Worm (Caenorhabditis elegans) whole organism, L3 larva: ENCODE data around the gene EEED8.15.

ENCODE experiments used
- R02D3.7 ChIP-seq: fragments of 150-350 bp; optimal IDR thresholded peaks from 2 replicates; lab custom pipeline; 2014; ENCODE audit warnings: missing biosample characterization, missing genetic modification characterization
- ZK546.5 ChIP-seq: sonication (generic microtip); optimal IDR thresholded peaks from 2 replicates; lab custom pipeline; 2017; ENCODE audit warnings: missing biosample characterization, missing genetic modification characterization
- aly-2 ChIP-seq: fragments of 150-350 bp; optimal IDR thresholded peaks from 2 replicates; lab custom pipeline; 2014; ENCODE audit warnings: missing biosample characterization, missing genetic modification characterization
- ama-1 ChIP-seq: fragments of 150-350 bp; optimal IDR thresholded peaks from 2 replicates; lab custom pipeline; 2018
- ceh-16 ChIP-seq: sonication (generic microtip); optimal IDR thresholded peaks from 2 replicates; lab custom pipeline; 2017; ENCODE audit warnings: missing biosample characterization, missing genetic modification characterization
- ceh-28 ChIP-seq: fragments of 150-350 bp; optimal IDR thresholded peaks from 2 replicates; lab custom pipeline; 2014; ENCODE audit warnings: missing biosample characterization, missing genetic modification reagents, missing genetic modification characterization
- ceh-82 ChIP-seq: fragments of 150-350 bp; optimal IDR thresholded peaks from 2 replicates; lab custom pipeline; 2014; ENCODE audit warnings: missing biosample characterization, missing genetic modification characterization
- ceh-9 ChIP-seq: sonication (generic microtip); optimal IDR thresholded peaks from 2 replicates; lab custom pipeline; 2018; ENCODE audit warnings: missing biosample characterization, missing genetic modification characterization
- daf-12 ChIP-seq: fragments of 150-350 bp; optimal IDR thresholded peaks from 2 replicates; lab custom pipeline; 2014; ENCODE audit warnings: missing biosample characterization, missing genetic modification reagents, missing genetic modification characterization
- egl-5 ChIP-seq: fragments of 150-350 bp; optimal IDR thresholded peaks from 2 replicates; lab custom pipeline; 2017; ENCODE audit warnings: missing biosample characterization, missing genetic modification reagents, missing genetic modification characterization, inconsistent platforms
- elt-1 ChIP-seq: fragments of 150-350 bp; optimal IDR thresholded peaks from 2 replicates; lab custom pipeline; 2014; ENCODE audit warnings: missing biosample characterization, missing genetic modification characterization
- elt-2 ChIP-seq: sonication (generic microtip); optimal IDR thresholded peaks from 2 replicates; lab custom pipeline; 2016; ENCODE audit warnings: missing genetic modification reagents, mild to moderate bottlenecking, missing genetic modification characterization, missing compliant biosample characterization
- elt-3 ChIP-seq, 3 experiments: fragments of 150-350 bp in 1 of 3; sonication (generic microtip) in 2 of 3; optimal IDR thresholded peaks; 2 replicates in 2 of 3; 4 replicates in 1 of 3; lab custom pipeline; 2014 to 2017; ENCODE audit warnings: missing biosample characterization in 3 of 3, missing genetic modification characterization in 3 of 3
- eor-1 ChIP-seq, 2 experiments: fragments of 150-350 bp; optimal IDR thresholded peaks; 2 replicates each; lab custom pipeline; 2014 to 2018; ENCODE audit warnings: missing biosample characterization in 2 of 2, missing genetic modification characterization in 2 of 2
- fkh-2 ChIP-seq: fragments of 150-350 bp; optimal IDR thresholded peaks from 2 replicates; lab custom pipeline; 2014; ENCODE audit warnings: missing biosample characterization, missing genetic modification reagents, missing genetic modification characterization
- fos-1 ChIP-seq: fragments of 150-350 bp; optimal IDR thresholded peaks from 2 replicates; lab custom pipeline; 2014; ENCODE audit warnings: missing biosample characterization, missing genetic modification characterization
- jun-1 ChIP-seq: fragments of 150-350 bp; optimal IDR thresholded peaks from 2 replicates; lab custom pipeline; 2014; ENCODE audit warnings: missing biosample characterization, missing genetic modification reagents, missing genetic modification characterization
- lin-15B ChIP-seq: fragments of 150-350 bp; optimal IDR thresholded peaks from 2 replicates; lab custom pipeline; 2014; ENCODE audit warnings: missing biosample characterization, missing genetic modification characterization
- lin-39 ChIP-seq: fragments of 150-350 bp; optimal IDR thresholded peaks from 2 replicates; lab custom pipeline; 2018; ENCODE audit warnings: missing biosample characterization, missing genetic modification reagents, missing genetic modification characterization
- lsy-12 ChIP-seq: sonication (generic microtip); optimal IDR thresholded peaks from 2 replicates; lab custom pipeline; 2016; ENCODE audit warnings: mild to moderate bottlenecking, missing genetic modification characterization, missing compliant biosample characterization
- mdl-1 ChIP-seq: fragments of 150-350 bp; optimal IDR thresholded peaks from 2 replicates; lab custom pipeline; 2014; ENCODE audit warnings: missing biosample characterization, missing genetic modification characterization
- mml-1 ChIP-seq: fragments of 150-350 bp; sonication (generic microtip); optimal IDR thresholded peaks from 3 replicates; lab custom pipeline; 2014; ENCODE audit warnings: missing biosample characterization, missing genetic modification characterization
- nfya-1 ChIP-seq: sonication (generic microtip); optimal IDR thresholded peaks from 2 replicates; lab custom pipeline; 2017; ENCODE audit warnings: missing genetic modification characterization, mild to moderate bottlenecking, missing compliant biosample characterization, antibody characterized with exemption, moderate library complexity; ENCODE audit not compliant: insufficient read depth
- nhr-11 ChIP-seq: fragments of 150-350 bp; optimal IDR thresholded peaks from 2 replicates; lab custom pipeline; 2014; ENCODE audit warnings: missing biosample characterization, missing genetic modification characterization
- nhr-12 ChIP-seq: fragments of 150-350 bp; optimal IDR thresholded peaks from 2 replicates; lab custom pipeline; 2014; ENCODE audit warnings: missing biosample characterization, missing genetic modification characterization
- nhr-23 ChIP-seq: fragments of 150-350 bp; optimal IDR thresholded peaks from 2 replicates; lab custom pipeline; 2014; ENCODE audit warnings: missing biosample characterization, missing genetic modification reagents, missing genetic modification characterization
- nhr-237 ChIP-seq: fragments of 150-350 bp; optimal IDR thresholded peaks from 2 replicates; lab custom pipeline; 2014; ENCODE audit warnings: missing biosample characterization, missing genetic modification characterization
- nhr-28 ChIP-seq: fragments of 150-350 bp; optimal IDR thresholded peaks from 2 replicates; lab custom pipeline; 2014; ENCODE audit warnings: missing biosample characterization, missing genetic modification characterization
- nhr-43 ChIP-seq: sonication (generic microtip); optimal IDR thresholded peaks from 2 replicates; lab custom pipeline; 2016; ENCODE audit warnings: mild to moderate bottlenecking, missing genetic modification characterization, missing compliant biosample characterization; ENCODE audit not compliant: poor library complexity, severe bottlenecking
- nhr-76 ChIP-seq: fragments of 150-350 bp; sonication (generic microtip); optimal IDR thresholded peaks from 5 replicates; lab custom pipeline; 2014; ENCODE audit warnings: missing biosample characterization, missing genetic modification characterization
- nhr-77 ChIP-seq: fragments of 150-350 bp; optimal IDR thresholded peaks from 2 replicates; lab custom pipeline; 2014; ENCODE audit warnings: missing biosample characterization, missing genetic modification characterization
- pha-4 ChIP-seq: fragments of 150-350 bp; optimal IDR thresholded peaks from 2 replicates; lab custom pipeline; 2014; ENCODE audit warnings: missing biosample characterization, missing genetic modification reagents, missing genetic modification characterization
- pqm-1 ChIP-seq: fragments of 150-350 bp; optimal IDR thresholded peaks from 2 replicates; lab custom pipeline; 2017; ENCODE audit warnings: missing biosample characterization, missing genetic modification characterization, inconsistent platforms
- sea-2 ChIP-seq: fragments of 150-350 bp; sonication (generic microtip); optimal IDR thresholded peaks from 4 replicates; lab custom pipeline; 2014; ENCODE audit warnings: missing biosample characterization, missing genetic modification reagents, missing genetic modification characterization
- snpc-4 ChIP-seq: fragments of 150-350 bp; optimal IDR thresholded peaks from 2 replicates; lab custom pipeline; 2014; ENCODE audit warnings: missing biosample characterization, missing genetic modification characterization
- tbx-2 ChIP-seq: sonication (generic microtip); optimal IDR thresholded peaks from 2 replicates; lab custom pipeline; 2016; ENCODE audit warnings: mild to moderate bottlenecking, missing genetic modification characterization, missing compliant biosample characterization
- unc-39 ChIP-seq: sonication (generic microtip); optimal IDR thresholded peaks from 4 replicates; lab custom pipeline; 2017; ENCODE audit warnings: missing biosample characterization, missing genetic modification characterization
- zag-1 ChIP-seq: fragments of 150-350 bp; optimal IDR thresholded peaks from 2 replicates; lab custom pipeline; 2014; ENCODE audit warnings: missing biosample characterization, missing genetic modification characterization
- ztf-4 ChIP-seq: fragments of 150-350 bp; optimal IDR thresholded peaks from 2 replicates; lab custom pipeline; 2014; ENCODE audit warnings: missing biosample characterization, missing genetic modification characterization

EEED8.15 gene

ce11 chrII:5379614-5380077 is 39.4 kb upstream of the EEED8.15 start, which contains the start of gene pkc-3 (continued):
- TF ChIP-seq nfya-1 (tag; lab: Kevin White, UChicago) (peak; percentile 53), nhr-76 (no peak), nhr-23 (tag; lab: Kevin White, UChicago) (peak; percentile 89), eor-1 (tag; optimal IDR thresholded peaks at IDR 0.05; lab: Kevin White, UChicago) (no peak), nhr-28 (no peak), mml-1 (no peak), nhr-237 (tag; lab: Kevin White, UChicago) (no peak), zag-1 (no peak), aly-2 (tag; lab: Kevin White, UChicago) (no peak), lsy-12 (tag; lab: Kevin White, UChicago) (no peak), nhr-12 (tag; lab: Kevin White, UChicago) (no peak), lin-39 (tag; lab: Kevin White, UChicago) (no peak), ceh-16 (no peak)

- TF ChIP-seq mml-1 (no peak), nhr-76 (no peak), nhr-43 (tag; lab: Kevin White, UChicago) (peak; percentile 8), nhr-23 (tag; lab: Kevin White, UChicago) (peak; percentile 0)
These were observed 34.7 kb upstream of the EEED8.15 start for ce11 chrII:5384282-5384681.

ce11 chrII:5387217-5387616 is 31.8 kb upstream of the EEED8.15 start, which contains the start of gene ccpp-6:
TSS of gene ccpp-6 (minus strand) at chrII:5387317.
- no peak for TF ChIP-seq mdl-1 (tag; lab: Kevin White, UChicago)
- TF ChIP-seq elt-2 (tag; lab: Kevin White, UChicago) = peak; percentile 3

ce11 chrII:5388786-5389421 is 30.1 kb upstream of the EEED8.15 start, which contains the start of gene rsp-4:
TSS of gene rsp-4 (minus strand) at chrII:5388836.
- no peak for TF ChIP-seq nhr-77 (tag; lab: Kevin White, UChicago)
- no peak for TF ChIP-seq fkh-2 (tag; lab: Kevin White, UChicago)
- no peak for TF ChIP-seq daf-12 (tag; lab: Kevin White, UChicago)
- no peak for TF ChIP-seq ztf-4
- no peak for TF ChIP-seq nhr-12 (tag; lab: Kevin White, UChicago)
- TF ChIP-seq lin-15B (tag; lab: Kevin White, UChicago) = no peak
- TF ChIP-seq nhr-237 (tag; lab: Kevin White, UChicago) = no peak
- TF ChIP-seq R02D3.7 (tag; lab: Kevin White, UChicago) = no peak
- no peak for TF ChIP-seq ceh-9
- TF ChIP-seq mdl-1 (tag; lab: Kevin White, UChicago) = no peak
- no peak for TF ChIP-seq nhr-11 (tag; lab: Kevin White, UChicago)
- TF ChIP-seq nhr-43 (tag; lab: Kevin White, UChicago) = no peak
- TF ChIP-seq elt-3 (tag; optimal IDR thresholded peaks at IDR 0.05; lab: Kevin White, UChicago) = no peak
- TF ChIP-seq elt-2 (tag; lab: Kevin White, UChicago) = no peak
- TF ChIP-seq ama-1 (lab: Kevin White, UChicago) = no peak
- no peak for TF ChIP-seq tbx-2
- no peak for TF ChIP-seq nhr-28
- no peak for TF ChIP-seq snpc-4 (tag; lab: Kevin White, UChicago)
- TF ChIP-seq, all 47 proteins: peak for 0

- TF ChIP-seq ceh-28 (tag; lab: Kevin White, UChicago) (peak; percentile 55), fos-1 (tag; lab: Kevin White, UChicago) (no peak), aly-2 (tag; lab: Kevin White, UChicago) (peak; percentile 5), R02D3.7 (tag; lab: Kevin White, UChicago) (peak; percentile 61), pha-4 (peak; percentile 90), lsy-12 (tag; lab: Kevin White, UChicago) (peak; percentile 26), nhr-43 (tag; lab: Kevin White, UChicago) (peak; percentile 86), nhr-11 (tag; lab: Kevin White, UChicago) (no peak), lin-15B (tag; lab: Kevin White, UChicago) (peak; percentile 75), eor-1 (tag; optimal IDR thresholded peaks at IDR 0.05; lab: Kevin White, UChicago) (no peak), ceh-16 (no peak), sea-2 (GFP tag; lab: Kevin White, UChicago) (no peak), pqm-1 (tag; lab: Kevin White, UChicago) (peak; percentile 29), elt-3 (tag; optimal IDR thresholded peaks at IDR 0.05; lab: Kevin White, UChicago) (no peak), ztf-4 (peak; percentile 58), egl-5 (peak; percentile 64), zag-1 (no peak), nhr-237 (tag; lab: Kevin White, UChicago) (no peak), ZK546.5 (tag; lab: Kevin White, UChicago) (no peak), ceh-82 (tag; lab: Kevin White, UChicago) (peak; percentile 11), nhr-12 (tag; lab: Kevin White, UChicago) (no peak), tbx-2 (peak; percentile 66), elt-1 (tag; lab: Kevin White, UChicago) (no peak), elt-2 (tag; lab: Kevin White, UChicago) (peak; percentile 79), snpc-4 (tag; lab: Kevin White, UChicago) (peak; percentile 75), nhr-28 (no peak), jun-1 (tag; lab: Kevin White, UChicago) (peak; percentile 71), unc-39 (tag; lab: Kevin White, UChicago) (no peak), nhr-23 (tag; lab: Kevin White, UChicago) (peak; percentile 92), fkh-2 (tag; lab: Kevin White, UChicago) (no peak), daf-12 (tag; lab: Kevin White, UChicago) (no peak)
These were observed 29.2 kb upstream of the EEED8.15 start, which contains the start of gene ndx-6 for ce11 chrII:5389831-5390323. TSS of gene ndx-6 (minus strand) at chrII:5389881.
